In genomic region chr2L:13881387-13881902, dm6 we compare ENCODE assay signal across 5 fruit fly cellular contexts.
TF ChIP-seq lines count a peak whose summit lies in the region.

No protein-coding gene starts in this region.

- TF ChIP-seq CTCF in whole organism, embryonic (GFP tag; optimal IDR thresholded peaks at IDR 0.05; lab: Kevin White, UChicago): no peak

TF ChIP-seq in whole organism, adult, 20 proteins besides CTCF, POLR2A, EP300 and RAD21:
- no peak for TF ChIP-seq CG33017 (tag; optimal IDR thresholded peaks at IDR 0.05; lab: Kevin White, UChicago)
- no peak for TF ChIP-seq CG11617 (GFP tag; optimal IDR thresholded peaks at IDR 0.05; lab: Kevin White, UChicago)
- peak; percentile 30 for TF ChIP-seq cic (GFP tag; optimal IDR thresholded peaks at IDR 0.05; lab: Kevin White, UChicago)
- TF ChIP-seq Crg-1 (GFP tag; optimal IDR thresholded peaks at IDR 0.05; lab: Kevin White, UChicago): no peak
- no peak for TF ChIP-seq bab1 (GFP tag; optimal IDR thresholded peaks at IDR 0.05; lab: Kevin White, UChicago)
- TF ChIP-seq kay (GFP tag; lab: Kevin White, UChicago; ENCODE audit: borderline replicate concordance): no peak

TF ChIP-seq in whole organism, embryonic, 481 proteins besides CTCF, POLR2A, EP300 and RAD21:
- TF ChIP-seq Med (GFP tag; lab: Kevin White, UChicago): peak; percentile 10
- TF ChIP-seq schlank (tag; optimal IDR thresholded peaks at IDR 0.05; lab: Kevin White, UChicago): no peak
- no peak for TF ChIP-seq Hey (tag; optimal IDR thresholded peaks at IDR 0.05; lab: Kevin White, UChicago)
- TF ChIP-seq CG34376 (GFP tag; optimal IDR thresholded peaks at IDR 0.05; lab: Kevin White, UChicago): peak; percentile 17
- TF ChIP-seq Gug (GFP tag; IDR thresholded peaks at IDR 0.05; lab: Robert Waterston, UW): no peak
- no peak for TF ChIP-seq vvl (GFP tag; IDR thresholded peaks at IDR 0.05; lab: Robert Waterston, UW)
- TF ChIP-seq exex (tag; optimal IDR thresholded peaks at IDR 0.05; lab: Kevin White, UChicago): peak; percentile 34
- peak; percentile 24 for TF ChIP-seq sd (tag; optimal IDR thresholded peaks at IDR 0.05; lab: Kevin White, UChicago)
- 0 out of 3 replicates have a peak, but pooled peaks have one; percentile 58 for TF ChIP-seq CG2199 (GFP tag; IDR thresholded peaks at IDR 0.05; lab: Robert Waterston, UW)
- TF ChIP-seq CG17568 (GFP tag; optimal IDR thresholded peaks at IDR 0.05; lab: Kevin White, UChicago): no peak
- 0 out of 4 replicates have a peak, but pooled peaks have one; percentile 12 for TF ChIP-seq chinmo (GFP tag; IDR thresholded peaks at IDR 0.05; lab: Robert Waterston, UW; ENCODE audit: partially characterized antibody)
- no peak for TF ChIP-seq CG1529 (GFP tag; optimal IDR thresholded peaks at IDR 0.05; lab: Kevin White, UChicago)
- peak; percentile 88 for TF ChIP-seq sug (tag; optimal IDR thresholded peaks at IDR 0.05; lab: Kevin White, UChicago)
- no peak for TF ChIP-seq ro (GFP tag; IDR thresholded peaks at IDR 0.05; lab: Robert Waterston, UW)
- TF ChIP-seq CG15073 (GFP tag; optimal IDR thresholded peaks at IDR 0.05; lab: Kevin White, UChicago): peak; percentile 41
- TF ChIP-seq ems (GFP tag; optimal IDR thresholded peaks at IDR 0.05; lab: Kevin White, UChicago): no peak
- TF ChIP-seq grn (GFP tag; optimal IDR thresholded peaks at IDR 0.05; lab: Kevin White, UChicago): peak; percentile 76
- TF ChIP-seq Meics (GFP tag; optimal IDR thresholded peaks at IDR 0.05; lab: Kevin White, UChicago): no peak
- TF ChIP-seq CG3281 (GFP tag; optimal IDR thresholded peaks at IDR 0.05; lab: Kevin White, UChicago): no peak
- no peak for TF ChIP-seq Xrp1 (GFP tag; IDR thresholded peaks at IDR 0.05; lab: Robert Waterston, UW)

TF ChIP-seq in whole organism, prepupa, 60 proteins besides CTCF, POLR2A, EP300 and RAD21:
- TF ChIP-seq Eip93F (GFP tag; optimal IDR thresholded peaks at IDR 0.05; lab: Kevin White, UChicago) (peak; percentile 20), Gug (GFP tag; IDR thresholded peaks at IDR 0.05; lab: Robert Waterston, UW) (no peak), svp (GFP tag; lab: Kevin White, UChicago) (peak; percentile 74)

TF ChIP-seq in whole organism, pupa, 21 proteins besides CTCF, POLR2A, EP300 and RAD21:
- TF ChIP-seq CG9948 (tag; optimal IDR thresholded peaks at IDR 0.05; lab: Kevin White, UChicago) (no peak), CG8301 (tag; optimal IDR thresholded peaks at IDR 0.05; lab: Kevin White, UChicago) (no peak), CG14655 (GFP tag; optimal IDR thresholded peaks at IDR 0.05; lab: Kevin White, UChicago) (no peak), fd96Ca (GFP tag; IDR thresholded peaks at IDR 0.05; lab: Robert Waterston, UW) (0 out of 3 replicates have a peak, but pooled peaks have one; percentile 33), CG8159 (tag; optimal IDR thresholded peaks at IDR 0.05; lab: Kevin White, UChicago) (no peak)

TF ChIP-seq in whole organism, wandering third instar larva, 38 proteins besides CTCF, POLR2A, EP300 and RAD21:
- TF ChIP-seq Myc (optimal IDR thresholded peaks at IDR 0.05; lab: Kevin White, UChicago) (no peak), HLH106 (tag; optimal IDR thresholded peaks at IDR 0.05; lab: Kevin White, UChicago) (no peak), Rel (GFP tag; optimal IDR thresholded peaks at IDR 0.05; lab: Kevin White, UChicago) (no peak), Rel (tag; optimal IDR thresholded peaks at IDR 0.05; lab: Kevin White, UChicago) (peak; percentile 34)
